Worm (Caenorhabditis elegans) whole organism, midembryonic: ENCODE measurements around the gene unc-39.

Experiments used
- T22C8.4 ChIP-seq: fragments of 200-800 bp; sonication (Bioruptor generic); IDR thresholded peaks from 2 replicates; pipeline ENCODE4 v1.3.6; 2022; ENCODE audit warnings: missing genetic modification characterization, missing compliant biosample characterization
- cog-1 ChIP-seq: sonication (generic microtip); optimal IDR thresholded peaks from 2 replicates; lab custom pipeline; 2016; ENCODE audit warnings: missing genetic modification characterization, missing compliant biosample characterization
- flt-1 ChIP-seq: fragments of 200-800 bp; sonication (Bioruptor generic); IDR thresholded peaks from 2 replicates; pipeline ENCODE4 v1.3.6; 2022; ENCODE audit warnings: missing genetic modification characterization, missing compliant biosample characterization
- klf-2 ChIP-seq: fragments of 200-800 bp; sonication (Bioruptor generic); conservative IDR thresholded peaks from 2 replicates; pipeline ENCODE4 v1.3.6; 2022; ENCODE audit warnings: missing genetic modification reagents, missing genetic modification characterization, missing compliant biosample characterization
- med-1 ChIP-seq: sonication (generic microtip); optimal IDR thresholded peaks from 2 replicates; lab custom pipeline; 2017; ENCODE audit warnings: missing genetic modification characterization, mild to moderate bottlenecking, missing compliant biosample characterization, antibody characterized with exemption, missing genetic modification reagents; ENCODE audit not compliant: insufficient read depth
- ref-1 ChIP-seq: fragments of 200-800 bp; sonication (Bioruptor generic); conservative IDR thresholded peaks from 2 replicates; pipeline ENCODE4 v1.3.6; 2022; ENCODE audit warnings: missing genetic modification reagents, missing genetic modification characterization, missing compliant biosample characterization
- tab-1 ChIP-seq: fragments of 200-800 bp; sonication (Bioruptor generic); IDR thresholded peaks from 2 replicates; pipeline ENCODE4 v1.3.6; 2022; ENCODE audit warnings: missing genetic modification characterization, missing compliant biosample characterization
- ztf-23 ChIP-seq: fragments of 200-800 bp; sonication (Bioruptor generic); IDR thresholded peaks from 2 replicates; pipeline ENCODE4 v1.3.6; 2022; ENCODE audit warnings: missing genetic modification reagents, missing genetic modification characterization, missing compliant biosample characterization
- ztf-29 ChIP-seq: fragments of 200-800 bp; sonication (Bioruptor generic); IDR thresholded peaks from 2 replicates; pipeline ENCODE4 v1.3.6; 2022; ENCODE audit warnings: missing genetic modification reagents, missing genetic modification characterization, missing compliant biosample characterization

unc-39 gene

DNA sequence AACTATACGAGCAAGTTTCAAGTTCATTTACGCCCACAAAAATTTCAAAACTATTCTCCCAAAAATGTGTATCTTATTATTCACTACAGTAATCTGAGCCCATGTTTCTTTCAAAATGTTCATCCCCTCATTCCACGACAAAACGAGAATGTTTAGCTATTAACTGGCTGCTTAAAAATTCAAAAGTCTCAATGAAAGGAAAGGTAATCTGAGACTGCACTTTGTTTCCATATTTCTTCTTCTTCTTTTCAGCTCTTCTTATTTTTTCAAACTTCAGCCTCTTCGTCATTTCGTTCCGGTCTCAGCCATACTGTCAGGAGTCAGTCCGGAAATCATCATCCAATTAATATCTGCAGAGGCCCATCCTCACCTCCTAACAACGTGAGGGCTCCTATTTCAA lies at the start of gene unc-39:
TSS of gene unc-39 (plus strand) at position 301 of the 400 bp plus-strand sequence.
- no peak for TF ChIP-seq klf-2 (GFP tag; lab: Robert Waterston, UW)
- TF ChIP-seq flt-1 (GFP tag; lab: Robert Waterston, UW), result no peak

DNA sequence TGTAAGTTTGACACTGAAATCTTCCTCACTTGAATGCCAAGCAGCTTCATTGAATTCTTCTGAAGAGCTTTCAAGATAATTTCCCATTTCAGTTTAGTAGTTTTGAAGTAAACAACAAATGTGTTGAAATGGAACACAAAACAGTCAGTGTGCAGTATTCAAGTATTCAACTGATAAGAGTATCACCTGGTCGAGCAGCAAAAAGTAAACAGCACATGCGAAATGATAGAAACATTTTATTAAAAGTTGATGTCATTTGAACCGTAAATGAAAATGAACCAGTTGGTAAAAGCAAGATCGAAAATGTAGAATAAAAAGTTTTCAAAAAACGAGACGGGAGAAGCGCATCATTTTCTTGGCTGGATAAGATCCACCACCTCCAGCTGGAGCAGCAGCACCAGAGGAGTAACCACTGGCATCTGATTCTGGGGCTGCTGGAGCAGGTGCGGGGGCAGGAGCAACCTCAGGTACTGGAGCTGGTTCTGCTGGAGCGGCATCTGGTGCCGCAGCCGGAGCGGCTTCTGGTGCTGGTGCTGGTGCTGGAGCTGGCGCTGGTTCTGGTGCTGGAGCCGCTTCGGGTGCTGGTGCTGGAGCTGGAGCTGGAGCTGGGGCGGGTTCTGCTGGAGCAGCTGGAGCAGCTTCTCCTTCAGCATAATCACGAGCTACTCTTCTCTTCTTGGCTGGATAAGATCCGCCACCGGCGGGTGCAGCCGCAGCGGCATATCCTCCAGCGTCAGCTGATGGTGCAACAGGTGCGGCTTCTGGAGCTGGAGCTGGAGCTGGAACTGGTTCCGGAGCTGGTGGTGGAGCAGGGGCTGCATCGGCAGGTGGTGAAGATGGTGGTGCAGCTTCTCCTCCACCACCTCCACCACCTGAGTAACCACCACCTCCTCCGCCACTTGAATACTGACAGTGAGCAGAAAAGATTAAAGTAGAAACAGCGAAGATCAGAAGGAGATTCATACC lies 48.1 kb upstream of the unc-39 start, which contains the start of the genes F47B8.4 and F47B8.18:
TSS of gene F47B8.4 (minus strand) at position 172 of the 966 bp plus-strand sequence.
TSS of gene F47B8.18 (minus strand) at position 963 of the 966 bp plus-strand sequence.
- TF ChIP-seq med-1 (GFP tag; lab: Kevin White, UChicago), result no peak

DNA sequence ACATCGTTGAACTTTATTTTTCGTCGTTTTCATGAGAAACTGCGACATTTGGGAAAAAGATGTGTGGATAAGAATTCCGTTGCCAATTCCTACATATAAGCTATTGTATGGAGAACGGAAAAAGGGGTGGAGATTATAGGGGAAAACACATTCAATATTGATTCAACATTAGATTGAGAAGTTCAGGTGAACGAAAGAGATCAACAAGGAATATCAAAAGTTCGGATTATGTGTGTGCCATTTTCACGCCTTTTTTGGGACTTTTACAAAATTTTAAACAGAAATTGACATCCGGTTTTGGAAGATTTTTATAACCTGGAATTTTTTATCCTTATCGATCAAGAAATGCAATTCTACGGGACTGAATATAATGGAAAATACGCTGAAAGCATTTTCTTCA lies 45.1 kb upstream of the unc-39 start, which contains the start of gene F47B8.5:
TSS of gene F47B8.5 (minus strand) at position 101 of the 400 bp plus-strand sequence.
- TF ChIP-seq ztf-29 (GFP tag; lab: Robert Waterston, UW) (no peak), ref-1 (GFP tag; lab: Robert Waterston, UW) (no peak)

DNA sequence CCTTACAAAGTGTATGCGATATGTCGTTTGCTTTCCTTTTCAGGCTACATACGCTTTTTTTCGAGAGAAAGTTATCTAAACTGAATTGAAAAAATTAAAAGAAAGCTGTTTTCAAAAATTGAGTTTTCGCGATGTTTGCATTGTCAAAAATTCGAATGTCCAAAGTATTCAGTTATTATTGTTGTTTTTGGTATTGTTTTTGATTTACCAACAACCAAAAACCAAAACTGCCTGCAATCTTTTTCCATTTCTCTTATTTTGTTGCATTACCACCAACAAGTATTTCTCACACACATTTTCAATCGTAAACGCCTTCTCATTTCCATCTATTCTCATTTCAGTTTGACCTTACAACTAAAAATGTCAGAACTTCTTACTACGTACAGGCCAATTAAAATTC lies 44.1 kb upstream of the unc-39 start, which contains the start of gene pepm-1:
TSS of gene pepm-1 (plus strand) at position 301 of the 400 bp plus-strand sequence.
- no peak for TF ChIP-seq ref-1 (GFP tag; lab: Robert Waterston, UW)
- TF ChIP-seq tab-1 (GFP tag; lab: Robert Waterston, UW), result no peak
- no peak for TF ChIP-seq T22C8.4 (GFP tag; lab: Robert Waterston, UW)
- no peak for TF ChIP-seq ztf-23 (GFP tag; lab: Robert Waterston, UW)
- TF ChIP-seq klf-2 (GFP tag; lab: Robert Waterston, UW), result no peak

- TF ChIP-seq flt-1 (GFP tag; lab: Robert Waterston, UW) (no peak), klf-2 (GFP tag; lab: Robert Waterston, UW) (no peak), tab-1 (GFP tag; lab: Robert Waterston, UW) (no peak), T22C8.4 (GFP tag; lab: Robert Waterston, UW) (no peak), cog-1 (tag; lab: Kevin White, UChicago) (no peak), ztf-23 (GFP tag; lab: Robert Waterston, UW) (no peak), med-1 (GFP tag; lab: Kevin White, UChicago) (no peak), ztf-29 (GFP tag; lab: Robert Waterston, UW) (no peak), ref-1 (GFP tag; lab: Robert Waterston, UW) (no peak)
Measured at ce11 chrV:14331477-14331876, 41.4 kb upstream of the unc-39 start, which contains the start of gene F47B8.8. Gene F47B8.8 (plus strand): TSS chrV:14331733.

ce11 chrV:14333116-14333515 lies 39.8 kb upstream of the unc-39 start, which contains the start of gene srm-4:
Gene srm-4 (plus strand): TSS chrV:14333416.
- no peak for TF ChIP-seq T22C8.4 (GFP tag; lab: Robert Waterston, UW)
- no peak for TF ChIP-seq ztf-23 (GFP tag; lab: Robert Waterston, UW)
- TF ChIP-seq cog-1 (tag; lab: Kevin White, UChicago), result no peak
- no peak for TF ChIP-seq flt-1 (GFP tag; lab: Robert Waterston, UW)

DNA sequence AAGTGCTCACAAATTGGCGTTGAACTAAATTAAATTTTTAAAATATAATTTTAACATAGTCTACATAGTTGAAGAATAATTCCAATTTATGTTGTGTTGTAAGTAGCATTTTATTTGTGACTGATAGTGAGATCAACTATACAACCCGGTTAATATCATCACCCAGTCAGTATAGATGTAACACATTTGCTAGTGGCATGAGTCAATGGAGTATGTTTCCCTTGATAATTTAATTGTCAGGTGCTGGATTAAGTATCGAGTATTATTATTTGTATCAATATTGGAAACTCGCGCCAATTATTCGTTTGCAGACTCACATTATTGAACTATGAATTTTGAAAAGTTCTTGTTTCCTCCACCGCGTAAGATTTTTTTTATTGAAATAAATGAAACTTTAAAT lies 38.0 kb upstream of the unc-39 start, which contains the start of gene srm-5:
TSS of gene srm-5 (plus strand) at position 301 of the 400 bp plus-strand sequence.
- TF ChIP-seq cog-1 (tag; lab: Kevin White, UChicago), result no peak
- TF ChIP-seq ref-1 (GFP tag; lab: Robert Waterston, UW), result no peak
- no peak for TF ChIP-seq flt-1 (GFP tag; lab: Robert Waterston, UW)
- TF ChIP-seq ztf-23 (GFP tag; lab: Robert Waterston, UW), result no peak
- no peak for TF ChIP-seq ztf-29 (GFP tag; lab: Robert Waterston, UW)
- no peak for TF ChIP-seq med-1 (GFP tag; lab: Kevin White, UChicago)
- TF ChIP-seq klf-2 (GFP tag; lab: Robert Waterston, UW), result no peak
- TF ChIP-seq T22C8.4 (GFP tag; lab: Robert Waterston, UW), result no peak
- TF ChIP-seq tab-1 (GFP tag; lab: Robert Waterston, UW), result no peak

DNA sequence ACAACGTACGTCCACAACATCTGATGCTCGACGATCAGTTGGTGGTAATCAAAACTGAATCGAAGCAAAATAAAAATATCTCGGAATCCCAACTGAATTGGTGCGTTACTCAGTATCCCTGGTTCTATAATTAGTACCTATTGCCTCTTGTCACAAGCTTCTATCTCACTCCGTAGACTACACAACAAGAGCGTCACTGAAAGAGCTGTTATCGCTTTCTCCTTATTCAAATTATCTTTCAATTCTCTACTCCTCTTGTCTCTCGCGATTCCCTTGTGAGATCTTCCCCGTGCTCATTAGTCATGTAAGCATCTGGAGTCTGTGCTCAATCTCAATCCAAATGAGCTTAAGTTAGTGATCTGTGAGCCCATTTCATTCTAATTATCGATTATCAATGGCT lies 36.2 kb upstream of the unc-39 start, which contains the start of gene srm-6:
TSS of gene srm-6 (plus strand) at position 301 of the 400 bp plus-strand sequence.
- TF ChIP-seq ref-1 (GFP tag; lab: Robert Waterston, UW) (no peak), T22C8.4 (GFP tag; lab: Robert Waterston, UW) (no peak), klf-2 (GFP tag; lab: Robert Waterston, UW) (no peak), cog-1 (tag; lab: Kevin White, UChicago) (no peak), tab-1 (GFP tag; lab: Robert Waterston, UW) (no peak), ztf-23 (GFP tag; lab: Robert Waterston, UW) (no peak), med-1 (GFP tag; lab: Kevin White, UChicago) (no peak), flt-1 (GFP tag; lab: Robert Waterston, UW) (no peak), ztf-29 (GFP tag; lab: Robert Waterston, UW) (no peak)

DNA sequence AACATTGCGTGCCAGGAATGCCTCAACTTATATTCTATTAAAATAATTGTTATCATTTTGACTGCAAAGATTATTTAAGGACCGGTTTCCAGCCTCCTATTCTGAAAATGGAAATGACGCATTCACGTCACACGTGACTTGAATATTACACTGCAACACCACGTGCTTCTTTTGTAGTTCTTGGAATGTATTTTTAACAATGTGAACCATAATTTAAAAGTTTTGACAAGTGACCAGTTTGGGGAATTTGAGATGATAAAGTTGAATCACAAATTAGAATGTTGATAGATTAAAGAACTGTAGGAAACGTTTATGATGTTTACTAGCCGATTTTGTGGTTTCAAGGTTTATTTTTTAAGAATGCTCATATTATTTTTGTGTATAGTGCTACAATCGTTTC lies 31.2 kb upstream of the unc-39 start, which contains the start of gene F47B8.10:
TSS of gene F47B8.10 (plus strand) at position 301 of the 400 bp plus-strand sequence.
- TF ChIP-seq klf-2 (GFP tag; lab: Robert Waterston, UW), result no peak
- TF ChIP-seq tab-1 (GFP tag; lab: Robert Waterston, UW), result no peak
- TF ChIP-seq ref-1 (GFP tag; lab: Robert Waterston, UW), result no peak
- no peak for TF ChIP-seq ztf-23 (GFP tag; lab: Robert Waterston, UW)
- TF ChIP-seq flt-1 (GFP tag; lab: Robert Waterston, UW), result no peak
